Fruit fly (Drosophila melanogaster): ENCODE results near the gene CG5421.
A peak's percentile ranks its signal among the peaks of the same experiment; 100 is the strongest.

Gene CG5421

DNA sequence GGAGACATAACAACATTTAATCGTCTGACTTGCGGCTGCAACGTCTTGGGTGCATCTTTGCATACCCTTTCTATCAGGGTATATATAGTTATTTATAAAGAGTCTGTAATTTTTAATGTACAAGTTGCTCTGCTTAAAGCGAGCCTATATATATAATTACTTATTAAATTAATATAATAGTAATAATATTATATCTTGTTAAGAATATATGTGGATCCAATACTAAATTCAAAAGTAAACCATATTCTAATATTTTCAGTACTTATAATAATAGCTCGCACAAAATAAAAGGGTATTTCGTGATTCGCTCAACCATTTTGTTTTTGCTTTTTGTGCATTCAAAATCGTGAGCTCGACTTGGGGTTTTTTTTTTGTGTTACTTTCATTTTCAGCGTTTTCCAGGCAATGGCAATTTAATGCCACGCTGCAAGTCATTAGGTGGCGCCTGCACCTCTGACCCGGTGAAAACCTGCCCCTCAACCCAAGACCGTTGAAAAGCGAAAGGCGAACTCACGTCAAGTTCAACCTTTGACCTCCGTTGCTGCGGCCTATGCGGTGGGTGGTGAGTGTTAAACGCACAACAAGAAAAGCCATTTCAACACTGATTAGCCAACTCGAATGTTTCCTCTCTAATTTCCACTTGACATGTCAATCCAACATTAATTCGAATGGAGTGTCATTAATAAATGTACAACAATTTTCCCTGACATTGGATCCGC lies 38.1 kb upstream of the CG5421 start:
- TF ChIP-seq Snoo (tag; optimal IDR thresholded peaks at IDR 0.05) (no peak), gl (tag; optimal IDR thresholded peaks at IDR 0.05) (no peak), CG10348 (GFP tag; IDR thresholded peaks at IDR 0.05) (no peak), EcR (GFP tag; optimal IDR thresholded peaks at IDR 0.05) (no peak), CG34367 (tag; optimal IDR thresholded peaks at IDR 0.05) (no peak), CG12605 (GFP tag; IDR thresholded peaks at IDR 0.05) (no peak), CG17806 (tag; optimal IDR thresholded peaks at IDR 0.05) (no peak), rn (GFP tag; IDR thresholded peaks at IDR 0.05) (no peak), CG13204 (GFP tag; optimal IDR thresholded peaks at IDR 0.05) (no peak), fd96Ca (GFP tag; IDR thresholded peaks at IDR 0.05) (no peak), CG8159 (tag; optimal IDR thresholded peaks at IDR 0.05) (peak; percentile 21), D1 (tag; optimal IDR thresholded peaks at IDR 0.05) (no peak), CG8301 (tag; optimal IDR thresholded peaks at IDR 0.05) (no peak), Pif1B (GFP tag; optimal IDR thresholded peaks at IDR 0.05) (no peak), CG14655 (GFP tag; optimal IDR thresholded peaks at IDR 0.05) (peak; percentile 10), CG15710 (tag; optimal IDR thresholded peaks at IDR 0.05) (no peak)

DNA sequence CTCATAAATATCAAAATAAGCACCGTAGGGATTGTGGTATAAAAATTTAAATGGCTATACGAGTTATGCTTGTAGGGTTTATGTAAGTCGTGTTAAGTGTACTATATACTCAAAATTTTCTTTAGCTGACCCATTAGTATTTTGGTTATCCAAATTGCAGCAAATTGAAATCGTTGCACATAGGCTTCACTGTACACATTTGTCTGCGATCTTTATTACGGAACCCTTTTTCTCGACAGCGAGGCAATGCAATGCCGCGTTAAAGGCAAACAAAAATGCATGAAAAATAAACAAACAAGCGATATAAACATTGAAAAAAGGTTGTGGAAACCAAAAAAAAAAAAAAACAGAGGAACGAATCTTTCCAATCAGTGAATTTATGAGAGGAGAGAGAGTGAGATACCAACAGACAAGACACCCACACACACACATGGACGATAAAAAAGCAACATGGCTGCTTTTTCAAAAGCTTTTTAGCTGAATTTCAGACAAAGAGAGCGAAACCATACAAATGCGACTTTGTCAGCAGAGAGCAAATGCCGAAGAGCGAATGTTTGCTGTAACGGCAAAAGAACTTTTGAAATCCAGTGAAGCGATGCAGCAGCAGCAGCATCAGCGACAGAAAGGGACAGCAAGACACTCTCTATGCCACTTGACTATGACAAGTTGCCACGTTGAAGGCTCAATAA lies 36.1 kb upstream of the CG5421 start:
- TF ChIP-seq D1 (tag; optimal IDR thresholded peaks at IDR 0.05) (peak; percentile 79), Pif1A (GFP tag; optimal IDR thresholded peaks at IDR 0.05) (peak; percentile 96), rn (GFP tag; IDR thresholded peaks at IDR 0.05) (peak; percentile 91), EcR (GFP tag; optimal IDR thresholded peaks at IDR 0.05) (peak; percentile 70), Ets98B (GFP tag; IDR thresholded peaks at IDR 0.05) (peak; percentile 95), CG10348 (GFP tag; IDR thresholded peaks at IDR 0.05) (peak; percentile 86), CG13204 (GFP tag; optimal IDR thresholded peaks at IDR 0.05) (peak; percentile 86), CG8159 (tag; optimal IDR thresholded peaks at IDR 0.05) (peak; percentile 95), fd96Ca (GFP tag; IDR thresholded peaks at IDR 0.05) (peak; percentile 95), CG4496 (GFP tag; IDR thresholded peaks at IDR 0.05) (peak; percentile 96), CG9948 (tag; optimal IDR thresholded peaks at IDR 0.05) (peak; percentile 95), CG14655 (GFP tag; optimal IDR thresholded peaks at IDR 0.05) (peak; percentile 96), CG12605 (GFP tag; IDR thresholded peaks at IDR 0.05) (peak; percentile 89), CG8301 (tag; optimal IDR thresholded peaks at IDR 0.05) (peak; percentile 96), gl (tag; optimal IDR thresholded peaks at IDR 0.05) (peak; percentile 92), CG17806 (tag; optimal IDR thresholded peaks at IDR 0.05) (peak; percentile 95), CG34367 (tag; optimal IDR thresholded peaks at IDR 0.05) (peak; percentile 94), Snoo (tag; optimal IDR thresholded peaks at IDR 0.05) (peak; percentile 93), CG32121 (GFP tag; IDR thresholded peaks at IDR 0.05) (peak; percentile 96), CG15710 (tag; optimal IDR thresholded peaks at IDR 0.05) (peak; percentile 97), Pif1B (GFP tag; optimal IDR thresholded peaks at IDR 0.05) (peak; percentile 96)

DNA sequence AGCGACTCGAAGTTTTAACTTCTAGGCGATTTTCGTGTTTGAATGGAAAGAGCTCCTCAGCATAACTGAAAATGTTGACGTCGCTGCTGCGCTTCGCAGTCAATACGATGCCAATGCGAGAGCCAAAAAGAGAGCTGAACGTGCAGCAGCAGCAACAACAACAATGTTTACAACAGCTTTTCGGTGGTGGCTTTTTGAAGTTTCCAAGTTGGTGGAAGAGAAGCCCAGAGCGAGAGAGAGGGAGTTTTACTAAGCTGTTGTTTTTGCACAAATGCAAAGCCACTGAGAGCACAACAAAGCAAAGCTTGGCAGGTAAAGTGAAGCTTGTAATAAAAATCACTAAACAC lies 35.6 kb upstream of the CG5421 start:
- TF ChIP-seq CG10348 (GFP tag; IDR thresholded peaks at IDR 0.05) (no peak), rn (GFP tag; IDR thresholded peaks at IDR 0.05) (no peak), CG15710 (tag; optimal IDR thresholded peaks at IDR 0.05) (no peak)

DNA sequence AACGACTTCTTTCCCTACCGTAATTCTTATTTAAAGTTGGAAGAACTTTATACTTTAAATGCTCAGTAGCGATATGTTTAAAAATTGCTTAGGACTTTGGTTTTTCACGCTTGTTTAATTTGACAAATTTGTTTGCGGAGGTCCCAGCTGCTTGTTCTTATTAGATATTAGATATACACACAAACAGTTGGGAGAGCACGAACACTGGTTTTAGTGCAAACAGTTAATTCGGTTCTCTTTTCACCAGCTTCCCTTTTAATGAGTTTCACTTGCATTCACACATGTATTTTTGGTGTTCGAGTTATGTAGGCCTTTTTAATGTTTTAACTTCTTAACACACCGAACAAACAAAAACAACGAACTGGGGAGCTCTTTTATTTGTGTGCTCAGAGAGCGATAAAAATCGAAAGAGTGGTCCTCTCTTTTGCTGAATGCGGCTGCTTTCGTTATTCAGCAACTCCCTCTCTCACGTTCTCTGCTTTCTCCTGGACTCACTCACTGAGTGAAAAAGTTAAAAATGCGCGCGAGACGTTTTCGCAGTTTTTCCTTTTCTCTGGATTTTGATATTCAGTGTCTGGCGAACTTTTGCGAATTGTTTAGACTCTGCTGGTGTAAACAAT lies 34.9 kb upstream of the CG5421 start:
- TF ChIP-seq CG4496 (GFP tag; IDR thresholded peaks at IDR 0.05), result peak; percentile 46; the same call in 2 of the 3 replicates
- TF ChIP-seq gl (tag; optimal IDR thresholded peaks at IDR 0.05), result peak; percentile 57
- TF ChIP-seq D1 (tag; optimal IDR thresholded peaks at IDR 0.05), result peak; percentile 3
- peak; percentile 7 for TF ChIP-seq Pif1B (GFP tag; optimal IDR thresholded peaks at IDR 0.05)
- no peak for TF ChIP-seq CG13204 (GFP tag; optimal IDR thresholded peaks at IDR 0.05)
- TF ChIP-seq Snoo (tag; optimal IDR thresholded peaks at IDR 0.05), result no peak
- TF ChIP-seq Ets98B (GFP tag; IDR thresholded peaks at IDR 0.05), result peak; percentile 22; the same call in 1 of the 2 replicates
- TF ChIP-seq CG9948 (tag; optimal IDR thresholded peaks at IDR 0.05), result no peak
- no peak for TF ChIP-seq CG34367 (tag; optimal IDR thresholded peaks at IDR 0.05)
- no peak for TF ChIP-seq CG14655 (GFP tag; optimal IDR thresholded peaks at IDR 0.05)
- TF ChIP-seq Pif1A (GFP tag; optimal IDR thresholded peaks at IDR 0.05), result no peak

DNA sequence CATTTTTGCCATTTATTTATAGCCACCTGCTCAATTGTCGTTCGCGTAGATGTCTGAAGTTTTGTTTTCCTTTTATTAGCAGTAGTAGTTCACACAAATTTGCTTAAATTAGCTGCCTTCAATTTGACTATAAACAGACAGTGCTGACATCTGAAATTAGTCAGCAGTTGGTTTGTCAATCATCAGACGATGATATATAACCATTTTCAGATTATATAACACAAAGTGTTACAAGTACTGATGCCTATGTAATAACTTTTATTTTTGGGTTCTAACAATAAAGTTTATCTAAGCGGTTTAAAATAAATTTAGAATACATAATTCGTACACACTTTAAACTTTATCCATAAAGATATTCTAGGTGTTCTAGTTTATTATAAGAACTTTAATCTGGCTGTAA lies 33.8 kb upstream of the CG5421 start:
- TF ChIP-seq CG4496 (GFP tag; IDR thresholded peaks at IDR 0.05) (no peak), fd96Ca (GFP tag; IDR thresholded peaks at IDR 0.05) (no peak), Pif1B (GFP tag; optimal IDR thresholded peaks at IDR 0.05) (no peak), CG14655 (GFP tag; optimal IDR thresholded peaks at IDR 0.05) (no peak), CG34367 (tag; optimal IDR thresholded peaks at IDR 0.05) (no peak), CG8159 (tag; optimal IDR thresholded peaks at IDR 0.05) (no peak), EcR (GFP tag; optimal IDR thresholded peaks at IDR 0.05) (no peak), CG10348 (GFP tag; IDR thresholded peaks at IDR 0.05) (no peak)

DNA sequence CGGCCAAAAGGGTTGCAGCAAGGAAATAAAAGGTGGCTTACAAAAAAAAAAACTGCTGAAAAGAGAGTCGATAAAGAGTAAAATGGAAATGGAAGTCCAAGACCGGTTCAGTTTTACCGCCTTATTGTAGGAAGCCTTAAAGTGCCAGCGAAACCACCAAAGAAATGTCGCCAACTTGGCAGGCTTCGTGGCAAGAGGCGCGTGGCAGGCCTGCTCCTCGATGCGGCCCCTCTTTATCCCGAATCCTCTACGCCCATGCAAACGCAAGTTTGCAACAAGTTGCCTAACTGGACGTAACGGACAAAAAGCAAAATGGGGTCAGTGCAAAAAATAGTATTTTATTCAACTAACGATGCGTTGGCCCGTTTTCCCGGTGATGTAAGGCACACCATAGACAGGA lies 32.9 kb upstream of the CG5421 start:
- TF ChIP-seq CG13204 (GFP tag; optimal IDR thresholded peaks at IDR 0.05) (peak; percentile 3), D1 (tag; optimal IDR thresholded peaks at IDR 0.05) (no peak), EcR (GFP tag; optimal IDR thresholded peaks at IDR 0.05) (no peak), CG4496 (GFP tag; IDR thresholded peaks at IDR 0.05) (0 out of 3 replicates have a peak, but pooled peaks have one; percentile 13), Ets98B (GFP tag; IDR thresholded peaks at IDR 0.05) (peak; percentile 32; the same call in 1 of the 2 replicates), gl (tag; optimal IDR thresholded peaks at IDR 0.05) (peak; percentile 73)

All from whole organism, pupa.